Fruit fly (Drosophila melanogaster) whole organism, embryonic: ENCODE results near the gene cv-c.

Experiments
- Ada2b ChIP-seq: fragments of 200-800 bp; sonication (Bioruptor generic); IDR thresholded peaks from 2 replicates; pipeline ENCODE4 v1.3.6; 2022; ENCODE audit warnings: missing biosample characterization, missing genetic modification characterization
- Asciz ChIP-seq: fragments of 200-800 bp; sonication (Bioruptor generic); optimal IDR thresholded peaks from 2 replicates; lab custom pipeline; 2017; ENCODE audit warnings: missing biosample characterization, mild to moderate bottlenecking, missing genetic modification characterization, missing genetic modification reagents
- BEAF-32 ChIP-seq: fragments of 200-800 bp; sonication (Bioruptor generic); optimal IDR thresholded peaks from 3 replicates; lab custom pipeline; 2017; ENCODE audit warnings: missing biosample characterization, missing genetic modification characterization, mild to moderate bottlenecking, moderate library complexity, missing genetic modification reagents
- BtbVII ChIP-seq: fragments of 200-800 bp; sonication (Bioruptor generic); optimal IDR thresholded peaks from 3 replicates; lab custom pipeline; 2017; ENCODE audit warnings: missing biosample characterization, mild to moderate bottlenecking, missing genetic modification characterization
- CG10147 ChIP-seq: fragments of 200-800 bp; sonication (Bioruptor generic); optimal IDR thresholded peaks from 2 replicates; lab custom pipeline; 2019; ENCODE audit warnings: missing biosample characterization, mild to moderate bottlenecking, missing genetic modification characterization, moderate library complexity
- CG10654 ChIP-seq: fragments of 200-800 bp; sonication (Bioruptor generic); optimal IDR thresholded peaks from 2 replicates; lab custom pipeline; 2016; ENCODE audit warnings: missing biosample characterization, missing genetic modification characterization
- CG11504 ChIP-seq: fragments of 200-800 bp; sonication (Bioruptor generic); optimal IDR thresholded peaks from 3 replicates; lab custom pipeline; 2019; ENCODE audit warnings: missing biosample characterization, mild to moderate bottlenecking, missing genetic modification characterization, moderate library complexity
- CG11695 ChIP-seq: fragments of 200-800 bp; sonication (Bioruptor generic); IDR thresholded peaks from 3 replicates; pipeline ENCODE4 v1.3.6; 2022; ENCODE audit warnings: missing biosample characterization, missing genetic modification characterization
- CG13894 ChIP-seq: fragments of 200-800 bp; sonication (Bioruptor generic); optimal IDR thresholded peaks from 3 replicates; lab custom pipeline; 2018; ENCODE audit warnings: missing biosample characterization, mild to moderate bottlenecking, missing genetic modification characterization, moderate library complexity
- CG1603 ChIP-seq: fragments of 200-800 bp; sonication (Bioruptor generic); optimal IDR thresholded peaks from 2 replicates; lab custom pipeline; 2019; ENCODE audit warnings: missing biosample characterization, mild to moderate bottlenecking, missing genetic modification characterization, moderate library complexity
- CG17359 ChIP-seq: fragments of 200-800 bp; sonication (Bioruptor generic); optimal IDR thresholded peaks from 3 replicates; lab custom pipeline; 2018; ENCODE audit warnings: missing biosample characterization, mild to moderate bottlenecking, missing genetic modification characterization, moderate library complexity
- CG17612 ChIP-seq: fragments of 200-800 bp; sonication (Bioruptor generic); IDR thresholded peaks from 2 replicates; pipeline ENCODE4 v1.3.6; 2022; ENCODE audit warnings: missing biosample characterization, missing genetic modification characterization
- CG3847 ChIP-seq: fragments of 200-800 bp; sonication (Bioruptor generic); IDR thresholded peaks from 2 replicates; pipeline ENCODE4 v1.3.6; 2022; ENCODE audit warnings: missing biosample characterization, missing genetic modification characterization
- Camta ChIP-seq: fragments of 200-800 bp; sonication (Bioruptor generic); optimal IDR thresholded peaks from 2 replicates; lab custom pipeline; 2016; ENCODE audit warnings: missing biosample characterization, missing genetic modification characterization
- Dad ChIP-seq: fragments of 200-800 bp; sonication (Bioruptor generic); optimal IDR thresholded peaks from 3 replicates; lab custom pipeline; 2016; ENCODE audit warnings: missing biosample characterization, missing genetic modification characterization
- Doc2 ChIP-seq: fragments of 200-800 bp; sonication (Bioruptor generic); IDR thresholded peaks from 2 replicates; pipeline ENCODE4 v1.3.6; 2022; ENCODE audit warnings: missing biosample characterization, missing genetic modification characterization
- Fer3 ChIP-seq: fragments of 200-800 bp; sonication (Bioruptor generic); optimal IDR thresholded peaks from 2 replicates; lab custom pipeline; 2018; ENCODE audit warnings: missing biosample characterization, mild to moderate bottlenecking, missing genetic modification characterization, moderate library complexity
- H15 ChIP-seq: fragments of 200-800 bp; sonication (Bioruptor generic); IDR thresholded peaks from 3 replicates; pipeline ENCODE4 v1.3.6; 2022; ENCODE audit warnings: missing biosample characterization, missing genetic modification characterization
- HLH3B ChIP-seq: fragments of 200-800 bp; sonication (Bioruptor generic); IDR thresholded peaks from 2 replicates; pipeline ENCODE4 v1.3.6; 2022; ENCODE audit warnings: missing biosample characterization, missing genetic modification characterization
- HLH54F ChIP-seq: fragments of 200-800 bp; sonication (Bioruptor generic); optimal IDR thresholded peaks from 3 replicates; lab custom pipeline; 2016; ENCODE audit warnings: missing biosample characterization, missing genetic modification characterization
- HmgZ ChIP-seq: fragments of 200-800 bp; sonication (Bioruptor generic); optimal IDR thresholded peaks from 2 replicates; lab custom pipeline; 2018; ENCODE audit warnings: missing biosample characterization, mild to moderate bottlenecking, missing genetic modification characterization
- Hr78 ChIP-seq, 2 experiments: fragments of 200-800 bp in 1 of 2; fragments of >200 bp in 1 of 2; sonication (Bioruptor generic) in 1 of 2; optimal IDR thresholded peaks; 2 replicates each; lab custom pipeline; 2017 to 2019; ENCODE audit warnings: missing biosample characterization in 2 of 2, missing genetic modification characterization in 2 of 2, mild to moderate bottlenecking in 1 of 2, moderate library complexity in 1 of 2
- Mad ChIP-seq: fragments of 200-800 bp; sonication (Bioruptor generic); optimal IDR thresholded peaks from 2 replicates; lab custom pipeline; 2016; ENCODE audit warnings: missing biosample characterization, missing genetic modification characterization
- Ptx1 ChIP-seq: fragments of 200-800 bp; sonication (Bioruptor generic); IDR thresholded peaks from 2 replicates; pipeline ENCODE4 v1.3.6; 2022; ENCODE audit warnings: missing biosample characterization, missing genetic modification characterization
- Rx ChIP-seq: fragments of 200-800 bp; sonication (Bioruptor generic); IDR thresholded peaks from 2 replicates; pipeline ENCODE4 v1.3.6; 2022; ENCODE audit warnings: missing biosample characterization, missing genetic modification characterization
- Usf ChIP-seq: fragments of 200-800 bp; sonication (Bioruptor generic); optimal IDR thresholded peaks from 2 replicates; lab custom pipeline; 2017; ENCODE audit warnings: missing genotype, missing biosample characterization, missing genetic modification characterization
- Xrp1 ChIP-seq: fragments of 200-800 bp; sonication (Bioruptor generic); IDR thresholded peaks from 2 replicates; pipeline ENCODE4 v1.3.6; 2022; ENCODE audit warnings: missing biosample characterization, missing genetic modification characterization
- cato ChIP-seq: fragments of 200-800 bp; sonication (Bioruptor generic); optimal IDR thresholded peaks from 2 replicates; lab custom pipeline; 2016; ENCODE audit warnings: missing biosample characterization, missing genetic modification characterization, borderline replicate concordance
- croc ChIP-seq: fragments of 200-800 bp; sonication (Bioruptor generic); conservative IDR thresholded peaks from 3 replicates; pipeline ENCODE4 v1.3.6; 2022; ENCODE audit warnings: missing biosample characterization, missing genetic modification characterization
- da ChIP-seq: fragments of 200-800 bp; sonication (Bioruptor generic); optimal IDR thresholded peaks from 2 replicates; lab custom pipeline; 2016; ENCODE audit warnings: missing biosample characterization, missing genetic modification characterization
- dmrt99B ChIP-seq: fragments of 200-800 bp; sonication (Bioruptor generic); optimal IDR thresholded peaks from 2 replicates; lab custom pipeline; 2018; ENCODE audit warnings: missing biosample characterization, mild to moderate bottlenecking, missing genetic modification characterization, moderate library complexity
- gcm ChIP-seq: fragments of 200-800 bp; sonication (Bioruptor generic); optimal IDR thresholded peaks from 2 replicates; lab custom pipeline; 2019; ENCODE audit warnings: missing biosample characterization, mild to moderate bottlenecking, missing genetic modification characterization, moderate library complexity
- jigr1 ChIP-seq: fragments of 200-800 bp; sonication (Bioruptor generic); IDR thresholded peaks from 3 replicates; pipeline ENCODE4 v1.3.6; 2022; ENCODE audit warnings: missing biosample characterization, missing genetic modification characterization
- jumu ChIP-seq: fragments of 200-800 bp; sonication (Bioruptor generic); optimal IDR thresholded peaks from 3 replicates; lab custom pipeline; 2016; ENCODE audit warnings: missing biosample characterization, missing genetic modification characterization
- mld ChIP-seq: fragments of 200-800 bp; sonication (Bioruptor generic); IDR thresholded peaks from 3 replicates; pipeline ENCODE4 v1.3.6; 2022; ENCODE audit warnings: missing biosample characterization, missing genetic modification characterization; ENCODE audit not compliant: partially characterized antibody
- nau ChIP-seq: fragments of 200-800 bp; sonication (Bioruptor generic); optimal IDR thresholded peaks from 3 replicates; lab custom pipeline; 2017; ENCODE audit warnings: missing biosample characterization, mild to moderate bottlenecking, missing genetic modification characterization, missing genetic modification reagents
- phol ChIP-seq: fragments of 200-800 bp; sonication (Bioruptor generic); optimal IDR thresholded peaks from 3 replicates; lab custom pipeline; 2018; ENCODE audit warnings: missing biosample characterization, mild to moderate bottlenecking, missing genetic modification characterization, moderate library complexity
- prd ChIP-seq, 3 experiments: fragments of >200 bp in 2 of 3; fragments of 200-800 bp in 1 of 3; sonication (Bioruptor generic) in 1 of 3; optimal IDR thresholded peaks in 2 of 3; IDR thresholded peaks in 1 of 3; 2 replicates in 2 of 3; 3 replicates in 1 of 3; pipeline versions ENCODE4 v1.3.6 to Lab custom; 2017 to 2022; ENCODE audit warnings: missing biosample characterization in 1 of 3, missing genetic modification characterization in 1 of 3
- pzg ChIP-seq: fragments of 200-800 bp; sonication (Bioruptor generic); optimal IDR thresholded peaks from 3 replicates; lab custom pipeline; 2018; ENCODE audit warnings: missing biosample characterization, mild to moderate bottlenecking, missing genetic modification characterization, moderate library complexity
- salm ChIP-seq: fragments of 200-800 bp; sonication (Bioruptor generic); optimal IDR thresholded peaks from 2 replicates; lab custom pipeline; 2018; ENCODE audit warnings: missing biosample characterization, mild to moderate bottlenecking, missing genetic modification characterization
- sens ChIP-seq: fragments of 200-800 bp; sonication (Bioruptor generic); peaks from one replicate; lab custom pipeline; 2016; ENCODE audit warnings: missing biosample characterization, missing genetic modification characterization
- slbo ChIP-seq: fragments of 200-800 bp; sonication (Bioruptor generic); IDR thresholded peaks from 2 replicates; pipeline ENCODE4 v1.3.6; 2022; ENCODE audit warnings: missing biosample characterization, missing genetic modification characterization
- tgo ChIP-seq: fragments of 200-800 bp; sonication (Bioruptor generic); IDR thresholded peaks from 3 replicates; pipeline ENCODE4 v1.3.6; 2022; ENCODE audit warnings: missing biosample characterization, missing genetic modification characterization
- tin ChIP-seq: fragments of 200-800 bp; sonication (Bioruptor generic); optimal IDR thresholded peaks from 3 replicates; lab custom pipeline; 2016; ENCODE audit warnings: missing biosample characterization, missing genetic modification characterization
- vfl ChIP-seq: fragments of 200-800 bp; sonication (Bioruptor generic); optimal IDR thresholded peaks from 2 replicates; lab custom pipeline; 2016; ENCODE audit warnings: missing biosample characterization, missing genetic modification characterization
- vvl ChIP-seq: fragments of 200-800 bp; sonication (Bioruptor generic); IDR thresholded peaks from 2 replicates; pipeline ENCODE4 v1.3.6; 2022; ENCODE audit warnings: missing biosample characterization, missing genetic modification characterization
- z ChIP-seq: fragments of 200-800 bp; sonication (Bioruptor generic); IDR thresholded peaks from 3 replicates; pipeline ENCODE4 v1.3.6; 2022; ENCODE audit warnings: missing biosample characterization, missing genetic modification characterization
- zfh1 ChIP-seq: fragments of 200-800 bp; sonication (Bioruptor generic); IDR thresholded peaks from 3 replicates; pipeline ENCODE4 v1.3.6; 2022; ENCODE audit warnings: missing biosample characterization, missing genetic modification characterization

cv-c gene

dm6 chr3R:14436459-14436858, 45.1 kb downstream of the cv-c start (continued):
- no peak for TF ChIP-seq Mad (GFP tag; lab: Kevin White, UChicago)
- TF ChIP-seq Dad = no peak
- TF ChIP-seq Camta (GFP tag; lab: Kevin White, UChicago) = no peak
- peak; percentile 57 for TF ChIP-seq dmrt99B (tag; lab: Kevin White, UChicago)
- TF ChIP-seq phol = peak; percentile 13
- no peak for TF ChIP-seq BtbVII (GFP tag; lab: Kevin White, UChicago)
- no peak for TF ChIP-seq Doc2 (GFP tag; lab: Robert Waterston, UW)
- TF ChIP-seq jigr1 = no peak
- TF ChIP-seq jumu (GFP tag; lab: Kevin White, UChicago) = no peak
- peak; percentile 64 for TF ChIP-seq CG17359
- no peak for TF ChIP-seq CG13894
- TF ChIP-seq CG10147 (GFP tag; lab: Kevin White, UChicago) = no peak
- TF ChIP-seq pzg (GFP tag; lab: Kevin White, UChicago) = no peak
- TF ChIP-seq Hr78 (GFP tag; optimal IDR thresholded peaks at IDR 0.05; lab: Kevin White, UChicago) = peak in 1 of 2 experiments; percentile 84
- no peak for TF ChIP-seq Usf (GFP tag; lab: Kevin White, UChicago)
- peak; percentile 68 for TF ChIP-seq vvl (GFP tag; lab: Robert Waterston, UW)
- TF ChIP-seq sens = peak; percentile 78
- TF ChIP-seq CG3847 (GFP tag; lab: Robert Waterston, UW) = no peak
- TF ChIP-seq CG1603 (tag; lab: Kevin White, UChicago) = peak; percentile 24
- TF ChIP-seq gcm (GFP tag; lab: Kevin White, UChicago) = no peak
- no peak for TF ChIP-seq BEAF-32
- TF ChIP-seq HLH54F (GFP tag; lab: Kevin White, UChicago) = no peak
- 0 out of 3 replicates have a peak, but pooled peaks have one; percentile 28 for TF ChIP-seq z (GFP tag; lab: Robert Waterston, UW)
- TF ChIP-seq salm (tag; lab: Kevin White, UChicago) = no peak
- TF ChIP-seq croc (GFP tag; lab: Robert Waterston, UW) = no peak
- TF ChIP-seq Rx = no peak
- TF ChIP-seq Ptx1 (GFP tag; lab: Robert Waterston, UW) = peak; percentile 50; the same call in 1 of the 2 replicates
- no peak for TF ChIP-seq vfl
- TF ChIP-seq Asciz (GFP tag; lab: Kevin White, UChicago) = peak; percentile 58
- no peak for TF ChIP-seq CG11695 (GFP tag; lab: Robert Waterston, UW)
- no peak for TF ChIP-seq da (GFP tag; lab: Kevin White, UChicago)
- TF ChIP-seq mld = no peak
- no peak for TF ChIP-seq HmgZ (tag; lab: Kevin White, UChicago)
- TF ChIP-seq tin (GFP tag; lab: Kevin White, UChicago) = peak; percentile 36
- TF ChIP-seq nau = peak; percentile 12
- no peak for TF ChIP-seq prd (optimal IDR thresholded peaks at IDR 0.05; lab: Kevin White, UChicago)
- TF ChIP-seq prd (GFP tag; IDR thresholded peaks at IDR 0.05; lab: Robert Waterston, UW) = peak; percentile 40; the same call in 1 of the 3 replicates
- TF ChIP-seq zfh1 (GFP tag; lab: Robert Waterston, UW) = peak; percentile 43; the same call in 1 of the 3 replicates
- peak; percentile 18; the same call in 1 of the 3 replicates for TF ChIP-seq tgo (GFP tag; lab: Robert Waterston, UW)
- TF ChIP-seq CG10654 (GFP tag; lab: Kevin White, UChicago) = peak; percentile 16
- no peak for TF ChIP-seq Fer3 (tag; lab: Kevin White, UChicago)
- TF ChIP-seq H15 (GFP tag; lab: Robert Waterston, UW) = no peak
- TF ChIP-seq cato = no peak
- TF ChIP-seq Xrp1 (GFP tag; lab: Robert Waterston, UW) = peak; percentile 55; the same call in 1 of the 2 replicates
- TF ChIP-seq CG11504 = peak; percentile 67
- peak; percentile 42; the same call in 1 of the 2 replicates for TF ChIP-seq Ada2b
- no peak for TF ChIP-seq slbo (GFP tag; lab: Robert Waterston, UW)
- no peak for TF ChIP-seq CG17612
- peak; percentile 58 for TF ChIP-seq HLH3B (GFP tag; lab: Robert Waterston, UW)
